Worm (Caenorhabditis elegans) whole organism, mixed stage, embryonic: ENCODE results near the gene chil-18.

Experiments used
- nhr-28 ChIP-seq: fragments of 150-350 bp; optimal IDR thresholded peaks from 2 replicates; lab custom pipeline; 2014; ENCODE audit warnings: missing biosample characterization, missing genetic modification characterization
- unc-62 ChIP-seq: fragments of 150-350 bp; optimal IDR thresholded peaks from 2 replicates; lab custom pipeline; 2014; ENCODE audit warnings: missing biosample characterization, missing genetic modification reagents, missing genetic modification characterization

- TF ChIP-seq unc-62 (GFP tag; lab: Kevin White, UChicago) (no peak), nhr-28 (tag; lab: Kevin White, UChicago) (no peak)
Measured at ce11 chrII:9436009-9436408, 12.1 kb upstream of the chil-18 start, which contains the start of gene kin-16.
